Fruit fly (Drosophila melanogaster): ENCODE data around the gene Drsl1.

- TF ChIP-seq psq (optimal IDR thresholded peaks at IDR 0.05) (no peak), h (optimal IDR thresholded peaks at IDR 0.05) (no peak), Sin3A (optimal IDR thresholded peaks at IDR 0.05) (no peak), insv (optimal IDR thresholded peaks at IDR 0.05) (no peak)
These were observed 5.8 kb downstream of the Drsl1 start, which contains the start of gene CG14961 for dm6 chr3L:3329763-3330162.
